Worm (Caenorhabditis elegans) whole organism, early embryonic: ENCODE results near the gene F47B8.8.

ENCODE experiments used
- B0310.2 ChIP-seq: sonication (generic microtip); optimal IDR thresholded peaks from 2 replicates; lab custom pipeline; 2016; ENCODE audit warnings: mild to moderate bottlenecking, missing genetic modification characterization, missing compliant biosample characterization
- F13C5.2 ChIP-seq: sonication (generic microtip); optimal IDR thresholded peaks from 2 replicates; lab custom pipeline; 2017; ENCODE audit warnings: mild to moderate bottlenecking, missing genetic modification characterization, inconsistent platforms, missing compliant biosample characterization
- aly-1 ChIP-seq: sonication (generic microtip); optimal IDR thresholded peaks from 2 replicates; lab custom pipeline; 2016; ENCODE audit warnings: missing genetic modification characterization, missing compliant biosample characterization
- ama-1 ChIP-seq: fragments of 150-350 bp; optimal IDR thresholded peaks from 2 replicates; lab custom pipeline; 2014
- ceh-13 ChIP-seq: fragments of 200-800 bp; sonication (Bioruptor generic); optimal IDR thresholded peaks from 2 replicates; lab custom pipeline; 2018; ENCODE audit warnings: mild to moderate bottlenecking, missing genetic modification characterization, missing compliant biosample characterization
- ceh-36 ChIP-seq: sonication (generic microtip); optimal IDR thresholded peaks from 2 replicates; lab custom pipeline; 2016; ENCODE audit warnings: missing genetic modification characterization, inconsistent platforms, missing compliant biosample characterization
- ets-7 ChIP-seq: sonication (generic microtip); optimal IDR thresholded peaks from 2 replicates; lab custom pipeline; 2016; ENCODE audit warnings: missing genotype, missing genetic modification characterization, missing compliant biosample characterization
- flt-1 ChIP-seq: fragments of 200-800 bp; sonication (Bioruptor generic); IDR thresholded peaks from 2 replicates; pipeline ENCODE4 v1.3.6; 2022; ENCODE audit warnings: missing genetic modification characterization, missing compliant biosample characterization
- hmbx-1 ChIP-seq: sonication (generic microtip); optimal IDR thresholded peaks from 2 replicates; lab custom pipeline; 2016; ENCODE audit warnings: mild to moderate bottlenecking, missing genetic modification characterization, missing compliant biosample characterization
- hmg-4 ChIP-seq: fragments of 200-800 bp; sonication (Bioruptor generic); optimal IDR thresholded peaks from 2 replicates; lab custom pipeline; 2018; ENCODE audit warnings: mild to moderate bottlenecking, missing genetic modification characterization, missing compliant biosample characterization
- hnd-1 ChIP-seq: sonication (generic microtip); optimal IDR thresholded peaks from 2 replicates; lab custom pipeline; 2016; ENCODE audit warnings: missing genetic modification characterization, missing compliant biosample characterization
- pes-1 ChIP-seq: fragments of 200-800 bp; sonication (Bioruptor generic); IDR thresholded peaks from 2 replicates; pipeline ENCODE4 v1.3.6; 2022; ENCODE audit warnings: missing genetic modification reagents, missing genetic modification characterization, missing compliant biosample characterization
- scrt-1 ChIP-seq: fragments of 200-800 bp; sonication (Bioruptor generic); IDR thresholded peaks from 2 replicates; pipeline ENCODE4 v1.3.6; 2022; ENCODE audit warnings: missing genetic modification characterization, missing compliant biosample characterization
- sea-1 ChIP-seq: fragments of 200-800 bp; sonication (Bioruptor generic); conservative IDR thresholded peaks from 2 replicates; pipeline ENCODE4 v1.3.6; 2022; ENCODE audit warnings: missing genetic modification characterization, missing compliant biosample characterization
- tbx-11 ChIP-seq: fragments of 200-800 bp; sonication (Bioruptor generic); IDR thresholded peaks from 2 replicates; pipeline ENCODE4 v1.3.6; 2022; ENCODE audit warnings: missing genetic modification characterization, missing compliant biosample characterization
- tbx-37 ChIP-seq: fragments of 200-800 bp; sonication (Bioruptor generic); conservative IDR thresholded peaks from 2 replicates; pipeline ENCODE4 v1.3.6; 2022; ENCODE audit warnings: missing genetic modification reagents, missing genetic modification characterization, missing compliant biosample characterization
- tra-4 ChIP-seq: sonication (generic microtip); optimal IDR thresholded peaks from 2 replicates; lab custom pipeline; 2017; ENCODE audit warnings: missing genetic modification characterization, missing compliant biosample characterization

The F47B8.8 gene

ce11 chrV:14355738-14356368, 24.3 kb downstream of the F47B8.8 start, which contains the start of gene cyn-1:
Gene cyn-1 (plus strand): TSS chrV:14356076.
- TF ChIP-seq B0310.2 (tag; lab: Kevin White, UChicago) (no peak), pes-1 (GFP tag; lab: Robert Waterston, UW) (0 out of 2 replicates have a peak, but pooled peaks have one; percentile 36), F13C5.2 (peak; percentile 61)

- TF ChIP-seq tra-4 (tag; lab: Kevin White, UChicago) (no peak), ceh-36 (no peak), F13C5.2 (no peak), sea-1 (GFP tag; lab: Robert Waterston, UW) (no peak), pes-1 (GFP tag; lab: Robert Waterston, UW) (no peak), B0310.2 (tag; lab: Kevin White, UChicago) (no peak), tbx-11 (no peak), flt-1 (no peak), hnd-1 (tag; lab: Kevin White, UChicago) (no peak), aly-1 (tag; lab: Kevin White, UChicago) (no peak), ceh-13 (GFP tag; lab: Kevin White, UChicago) (no peak), scrt-1 (GFP tag; lab: Robert Waterston, UW) (no peak)
Measured at ce11 chrV:14358577-14358976, 27.0 kb downstream of the F47B8.8 start, which contains the start of gene Y49A3A.4. Gene Y49A3A.4 (minus strand): TSS chrV:14358890.

ce11 chrV:14361973-14362372, 30.4 kb downstream of the F47B8.8 start:
- TF ChIP-seq hmg-4 (GFP tag; lab: Kevin White, UChicago) = no peak
- TF ChIP-seq ets-7 (tag; lab: Kevin White, UChicago) = no peak
- TF ChIP-seq hnd-1 (tag; lab: Kevin White, UChicago) = no peak
- TF ChIP-seq sea-1 (GFP tag; lab: Robert Waterston, UW) = no peak
- no peak for TF ChIP-seq F13C5.2
- no peak for TF ChIP-seq ama-1 (lab: Kevin White, UChicago)

ce11 chrV:14364586-14365248, 33.2 kb downstream of the F47B8.8 start:
- TF ChIP-seq hmbx-1 (tag; lab: Kevin White, UChicago) (no peak), sea-1 (GFP tag; lab: Robert Waterston, UW) (no peak), ama-1 (lab: Kevin White, UChicago) (no peak), tra-4 (tag; lab: Kevin White, UChicago) (no peak), hnd-1 (tag; lab: Kevin White, UChicago) (no peak), B0310.2 (tag; lab: Kevin White, UChicago) (no peak), flt-1 (no peak), aly-1 (tag; lab: Kevin White, UChicago) (no peak), ceh-13 (GFP tag; lab: Kevin White, UChicago) (no peak), tbx-11 (no peak), ets-7 (tag; lab: Kevin White, UChicago) (no peak), scrt-1 (GFP tag; lab: Robert Waterston, UW) (no peak), pes-1 (GFP tag; lab: Robert Waterston, UW) (no peak), tbx-37 (GFP tag; lab: Robert Waterston, UW) (no peak), hmg-4 (GFP tag; lab: Kevin White, UChicago) (no peak), F13C5.2 (no peak), ceh-36 (no peak)

ce11 chrV:14366487-14366962, 35.0 kb downstream of the F47B8.8 start:
- TF ChIP-seq aly-1 (tag; lab: Kevin White, UChicago) (peak; percentile 16), pes-1 (GFP tag; lab: Robert Waterston, UW) (no peak)

ce11 chrV:14368272-14369052, 36.9 kb downstream of the F47B8.8 start:
- no peak for TF ChIP-seq hmbx-1 (tag; lab: Kevin White, UChicago)
- TF ChIP-seq F13C5.2 = no peak
- no peak for TF ChIP-seq pes-1 (GFP tag; lab: Robert Waterston, UW)
- TF ChIP-seq tra-4 (tag; lab: Kevin White, UChicago) = no peak
- TF ChIP-seq tbx-11 = no peak
- no peak for TF ChIP-seq ama-1 (lab: Kevin White, UChicago)
- TF ChIP-seq hnd-1 (tag; lab: Kevin White, UChicago) = no peak
- no peak for TF ChIP-seq aly-1 (tag; lab: Kevin White, UChicago)
- TF ChIP-seq ets-7 (tag; lab: Kevin White, UChicago) = no peak
- no peak for TF ChIP-seq flt-1
- TF ChIP-seq hmg-4 (GFP tag; lab: Kevin White, UChicago) = no peak
- no peak for TF ChIP-seq B0310.2 (tag; lab: Kevin White, UChicago)

ce11 chrV:14369412-14369811, 37.9 kb downstream of the F47B8.8 start:
- TF ChIP-seq ama-1 (lab: Kevin White, UChicago) = no peak
- no peak for TF ChIP-seq B0310.2 (tag; lab: Kevin White, UChicago)
- no peak for TF ChIP-seq F13C5.2
- no peak for TF ChIP-seq scrt-1 (GFP tag; lab: Robert Waterston, UW)
- TF ChIP-seq hmg-4 (GFP tag; lab: Kevin White, UChicago) = no peak
- no peak for TF ChIP-seq tra-4 (tag; lab: Kevin White, UChicago)
- no peak for TF ChIP-seq pes-1 (GFP tag; lab: Robert Waterston, UW)
- no peak for TF ChIP-seq aly-1 (tag; lab: Kevin White, UChicago)
- TF ChIP-seq sea-1 (GFP tag; lab: Robert Waterston, UW) = no peak
- no peak for TF ChIP-seq hmbx-1 (tag; lab: Kevin White, UChicago)
- no peak for TF ChIP-seq tbx-37 (GFP tag; lab: Robert Waterston, UW)
- no peak for TF ChIP-seq ets-7 (tag; lab: Kevin White, UChicago)
- no peak for TF ChIP-seq ceh-13 (GFP tag; lab: Kevin White, UChicago)
- no peak for TF ChIP-seq tbx-11
- no peak for TF ChIP-seq hnd-1 (tag; lab: Kevin White, UChicago)
- TF ChIP-seq flt-1 = no peak
